Fruit fly (Drosophila melanogaster) Kc167 (cell line): ENCODE results near the gene CG14115.

Experiments
- Myc ChIP-seq: fragments of >200 bp; optimal IDR thresholded peaks from 2 replicates; lab custom pipeline; 2017; ENCODE audit warnings: missing external identifiers
- Sin3A ChIP-seq: fragments of >200 bp; optimal IDR thresholded peaks from 2 replicates; lab custom pipeline; 2018; ENCODE audit warnings: missing external identifiers
- insv ChIP-seq: fragments of >200 bp; optimal IDR thresholded peaks from 3 replicates; lab custom pipeline; 2018; ENCODE audit warnings: missing external identifiers
- psq ChIP-seq: fragments of >200 bp; optimal IDR thresholded peaks from 2 replicates; lab custom pipeline; 2017; ENCODE audit warnings: missing external identifiers

DNA sequence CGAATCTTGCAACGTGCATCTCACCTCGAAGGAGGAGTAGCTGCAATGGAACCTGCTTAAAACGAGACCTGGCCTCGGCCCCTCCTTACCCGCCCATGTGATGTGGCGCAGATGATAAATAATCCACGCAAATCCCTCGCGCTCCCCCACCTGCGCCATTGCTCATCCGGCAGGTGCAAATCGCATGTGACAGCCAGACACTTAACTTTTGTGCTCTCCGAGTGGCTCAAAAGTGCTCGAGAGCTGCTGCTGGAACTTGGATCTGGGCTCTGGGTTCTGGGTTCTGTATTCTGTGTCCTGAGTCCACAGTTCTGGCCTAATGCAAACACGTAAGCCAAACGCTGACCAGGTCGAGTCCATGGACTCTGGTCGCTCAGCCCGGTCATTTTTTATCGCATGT, 39.2 kb upstream of the CG14115 start:
- TF ChIP-seq psq (lab: Kevin White, UChicago) (no peak), Sin3A (lab: Kevin White, UChicago) (no peak), Myc (lab: Kevin White, UChicago) (no peak), insv (lab: Kevin White, UChicago) (no peak)
